Fruit fly (Drosophila melanogaster): ENCODE data around the gene CG5026.

The CG5026 gene

DNA sequence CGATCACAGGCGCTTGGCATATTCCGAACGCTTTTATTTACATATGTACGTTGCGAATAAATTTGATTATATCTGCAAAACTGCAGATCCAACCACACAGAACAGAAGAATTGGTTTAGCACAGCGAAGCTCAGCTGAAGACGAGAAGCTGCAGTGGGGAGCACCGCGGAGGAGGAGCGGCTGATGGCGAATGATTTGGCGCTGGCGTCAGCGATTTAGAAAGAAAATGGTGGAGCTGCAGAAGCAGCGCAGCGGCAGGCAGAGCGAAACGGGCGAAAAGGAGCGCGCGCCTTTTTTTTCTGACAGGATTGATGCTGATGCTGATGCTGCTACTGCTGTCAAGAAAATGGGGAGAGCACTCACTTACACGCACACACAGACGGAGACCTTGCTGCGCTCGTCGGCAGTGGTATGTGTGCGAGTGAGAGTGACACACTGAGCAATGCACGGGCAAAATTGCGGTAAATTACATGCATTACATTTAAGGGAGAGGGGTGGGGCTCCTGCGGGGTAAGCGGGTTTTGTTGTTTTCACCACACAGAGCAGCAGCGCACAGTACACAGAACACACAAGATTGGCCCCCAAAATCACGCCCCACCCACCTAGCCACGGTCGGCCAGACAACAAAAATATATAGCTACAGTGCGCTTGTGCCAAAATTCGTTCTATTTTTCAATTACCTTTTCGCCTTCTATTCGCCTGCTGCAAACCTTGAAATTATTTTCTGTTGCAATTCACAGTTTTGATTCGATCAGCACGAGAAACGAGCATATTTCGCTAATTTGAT, 28.8 kb downstream of the CG5026 start (continued):
- TF ChIP-seq CG6854 (GFP tag; optimal IDR thresholded peaks at IDR 0.05) = peak; percentile 38
- peak; percentile 35; the same call in 1 of the 2 replicates for TF ChIP-seq Drgx (GFP tag; IDR thresholded peaks at IDR 0.05)
- TF ChIP-seq CG4854 (GFP tag; optimal IDR thresholded peaks at IDR 0.05) = no peak
- TF ChIP-seq grau (tag; optimal IDR thresholded peaks at IDR 0.05) = no peak
- no peak for TF ChIP-seq H15 (GFP tag; IDR thresholded peaks at IDR 0.05)
- no peak for TF ChIP-seq mam (GFP tag; optimal IDR thresholded peaks at IDR 0.05)

DNA sequence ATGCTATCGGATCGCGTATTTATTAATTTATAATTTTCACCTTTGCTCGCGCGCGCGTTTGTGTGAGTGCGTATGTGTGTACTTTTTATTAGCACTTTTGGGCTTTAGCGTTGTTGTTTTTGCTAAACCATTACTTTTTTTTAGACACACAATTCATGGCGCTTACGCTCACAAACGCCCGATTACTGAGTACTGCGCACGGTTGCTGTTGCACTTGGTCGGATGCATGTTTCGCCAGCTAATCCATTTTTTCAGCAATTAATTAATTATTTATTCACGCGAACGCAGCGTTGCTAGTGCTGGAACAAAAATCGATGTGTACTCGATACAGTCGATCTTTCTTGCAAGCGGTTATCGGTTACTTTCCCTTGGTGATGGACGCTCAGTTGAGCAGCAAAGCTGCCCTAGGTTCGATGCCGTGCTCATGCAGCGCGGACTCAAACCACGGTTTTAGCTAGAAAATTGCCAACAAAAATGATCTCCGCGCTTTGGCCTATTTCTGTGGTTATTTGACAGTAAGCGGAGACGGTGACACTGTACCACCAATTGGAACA, 29.4 kb downstream of the CG5026 start, which contains the start of the genes smg and CG5087:
smg (minus strand) TSS at position 304 of the 554 bp plus-strand sequence.
CG5087 (plus strand) TSS at position 499 of the 554 bp plus-strand sequence.
- TF ChIP-seq CG4617 (GFP tag; optimal IDR thresholded peaks at IDR 0.05; ENCODE audit: borderline replicate concordance) (peak; percentile 98), inv (GFP tag; IDR thresholded peaks at IDR 0.05; ENCODE audit: partially characterized antibody) (peak; percentile 46; the same call in 1 of the 2 replicates), CG11560 (tag; IDR thresholded peaks at IDR 0.05) (peak; percentile 100), Xbp1 (GFP tag; optimal IDR thresholded peaks at IDR 0.05) (peak; percentile 67), MESR4 (GFP tag; optimal IDR thresholded peaks at IDR 0.05) (peak; percentile 91), peb (GFP tag; IDR thresholded peaks at IDR 0.05) (no peak), ftz-f1 (GFP tag; optimal IDR thresholded peaks at IDR 0.05) (peak; percentile 77), CG15479 (GFP tag; optimal IDR thresholded peaks at IDR 0.05) (no peak), Ssrp (tag; optimal IDR thresholded peaks at IDR 0.05) (no peak), CG34422 (GFP tag; IDR thresholded peaks at IDR 0.05) (peak; percentile 59), CG11085 (GFP tag; IDR thresholded peaks at IDR 0.05) (0 out of 2 replicates have a peak, but pooled peaks have one; percentile 22), CG34376 (GFP tag; optimal IDR thresholded peaks at IDR 0.05) (peak; percentile 19), so (GFP tag; IDR thresholded peaks at IDR 0.05) (no peak; the same call in 2 of the 3 replicates), Aef1 (GFP tag; IDR thresholded peaks at IDR 0.05) (peak; percentile 45; the same call in 2 of the 3 replicates), chif (GFP tag; optimal IDR thresholded peaks at IDR 0.05) (peak; percentile 2 to 57), CG18764 (GFP tag; optimal IDR thresholded peaks at IDR 0.05) (no peak), CG6254 (GFP tag; optimal IDR thresholded peaks at IDR 0.05) (no peak), CG10654 (GFP tag; optimal IDR thresholded peaks at IDR 0.05) (peak; percentile 16), grn (GFP tag; optimal IDR thresholded peaks at IDR 0.05) (no peak), CG4820 (GFP tag; optimal IDR thresholded peaks at IDR 0.05) (no peak), CG17385 (GFP tag; optimal IDR thresholded peaks at IDR 0.05) (no peak), fd102C (GFP tag; optimal IDR thresholded peaks at IDR 0.05) (no peak), CG10543 (GFP tag; optimal IDR thresholded peaks at IDR 0.05) (peak; percentile 48), Oli (tag; optimal IDR thresholded peaks at IDR 0.05) (no peak), da (GFP tag; optimal IDR thresholded peaks at IDR 0.05) (peak; percentile 16), pzg (GFP tag; optimal IDR thresholded peaks at IDR 0.05) (peak; percentile 100), ssp (GFP tag; IDR thresholded peaks at IDR 0.05) (0 out of 2 replicates have a peak, but pooled peaks have one; percentile 14), tx (GFP tag; optimal IDR thresholded peaks at IDR 0.05) (peak; percentile 33), CG3281 (GFP tag; optimal IDR thresholded peaks at IDR 0.05) (peak; percentile 3), hbn (GFP tag; IDR thresholded peaks at IDR 0.05; ENCODE audit: partially characterized antibody) (peak; percentile 54), Opbp (GFP tag; IDR thresholded peaks at IDR 0.05; ENCODE audit: partially characterized antibody) (peak; percentile 81), pnt (GFP tag; optimal IDR thresholded peaks at IDR 0.05) (no peak), Doc3 (GFP tag; IDR thresholded peaks at IDR 0.05; ENCODE audit: partially characterized antibody) (peak; percentile 55; the same call in 1 of the 3 replicates), Myb (GFP tag; optimal IDR thresholded peaks at IDR 0.05) (peak; percentile 49), ap (GFP tag; IDR thresholded peaks at IDR 0.05) (no peak), HLH4C (GFP tag; IDR thresholded peaks at IDR 0.05; ENCODE audit: partially characterized antibody) (peak; percentile 68), Med (GFP tag) (peak; percentile 92), Dip3 (GFP tag; optimal IDR thresholded peaks at IDR 0.05) (peak; percentile 73), Trl (optimal IDR thresholded peaks at IDR 0.05) (no peak), Trl (GFP tag; optimal IDR thresholded peaks at IDR 0.05) (peak; percentile 32), CG2116 (GFP tag; optimal IDR thresholded peaks at IDR 0.05) (peak; percentile 97)
